Fruit fly (Drosophila melanogaster) S2 (cell line): Measurements from ENCODE around the gene alpha-Est5.

Experiments used
- CG8478 ChIP-seq: fragments of >200 bp; optimal IDR thresholded peaks from 2 replicates; lab custom pipeline; 2018
- CTCF ChIP-seq, 2 experiments: fragments of >200 bp; optimal IDR thresholded peaks; 2 replicates each; lab custom pipeline; 2018

dm6 chr3R:7514232-7514863 is 21.8 kb downstream of the alpha-Est5 start:
- TF ChIP-seq CG8478 (lab: Kevin White, UChicago), result no peak
- no peak for TF ChIP-seq CTCF (optimal IDR thresholded peaks at IDR 0.05; lab: Kevin White, UChicago)
